Worm (Caenorhabditis elegans) whole organism, young adult: ENCODE measurements around the gene ceh-28.

Experiments
- B0035.1 ChIP-seq: sonication (generic microtip); optimal IDR thresholded peaks from 2 replicates; lab custom pipeline; 2016; ENCODE audit warnings: missing genetic modification characterization, mild to moderate bottlenecking, missing compliant biosample characterization, missing genotype, missing genetic modification reagents
- B0261.1 ChIP-seq: sonication (generic microtip); optimal IDR thresholded peaks from 2 replicates; lab custom pipeline; 2016; ENCODE audit warnings: mild to moderate bottlenecking, missing genetic modification characterization, moderate library complexity, missing compliant biosample characterization
- C06A6.2 ChIP-seq: fragments of 200-800 bp; sonication (Bioruptor generic); conservative IDR thresholded peaks from 2 replicates; pipeline ENCODE4 v1.3.6; 2022; ENCODE audit warnings: missing genetic modification characterization, missing compliant biosample characterization
- C17E4.6 ChIP-seq: fragments of 200-800 bp; sonication (Bioruptor generic); IDR thresholded peaks from 2 replicates; pipeline ENCODE4 v1.3.6; 2022; ENCODE audit warnings: missing genetic modification reagents, missing genetic modification characterization, missing compliant biosample characterization
- F49E8.2 ChIP-seq: sonication (generic microtip); optimal IDR thresholded peaks from 3 replicates; lab custom pipeline; 2017; ENCODE audit warnings: missing genetic modification characterization, mild to moderate bottlenecking, missing compliant biosample characterization, antibody characterized with exemption, moderate library complexity; ENCODE audit not compliant: insufficient read depth
- F52B5.7 ChIP-seq: sonication (generic microtip); optimal IDR thresholded peaks from 2 replicates; lab custom pipeline; 2016; ENCODE audit warnings: mild to moderate bottlenecking, missing genetic modification characterization, missing compliant biosample characterization
- F55B11.4 ChIP-seq: sonication (generic microtip); optimal IDR thresholded peaks from 2 replicates; lab custom pipeline; 2016; ENCODE audit warnings: missing compliant biosample characterization, missing genetic modification characterization, borderline replicate concordance; ENCODE audit not compliant: insufficient read depth
- F57C9.4 ChIP-seq: sonication (generic microtip); optimal IDR thresholded peaks from 2 replicates; lab custom pipeline; 2017; ENCODE audit warnings: mild to moderate bottlenecking, missing genetic modification characterization, missing compliant biosample characterization
- Y53F4B.3 ChIP-seq: fragments of 200-800 bp; sonication (Bioruptor generic); IDR thresholded peaks from 2 replicates; pipeline ENCODE4 v1.3.6; 2022; ENCODE audit warnings: missing genetic modification reagents, missing genetic modification characterization, missing compliant biosample characterization
- Y79H2A.3 ChIP-seq: fragments of 200-800 bp; sonication (Bioruptor generic); conservative IDR thresholded peaks from 2 replicates; pipeline ENCODE4 v1.3.6; 2022; ENCODE audit warnings: missing genetic modification reagents, missing genetic modification characterization, missing compliant biosample characterization
- akir-1 ChIP-seq: fragments of 200-800 bp; sonication (Bioruptor generic); optimal IDR thresholded peaks from 2 replicates; lab custom pipeline; 2018; ENCODE audit warnings: mild to moderate bottlenecking, missing genetic modification characterization, moderate library complexity, missing compliant biosample characterization
- aptf-2 ChIP-seq: fragments of 200-800 bp; sonication (Bioruptor generic); conservative IDR thresholded peaks from 2 replicates; pipeline ENCODE4 v1.3.6; 2022; ENCODE audit warnings: missing genetic modification reagents, missing genetic modification characterization, missing compliant biosample characterization
- attf-3 ChIP-seq: fragments of 200-800 bp; sonication (Bioruptor generic); conservative IDR thresholded peaks from 2 replicates; pipeline ENCODE4 v1.3.6; 2022; ENCODE audit warnings: missing genetic modification reagents, missing genetic modification characterization, missing compliant biosample characterization
- attf-5 ChIP-seq: fragments of 200-800 bp; sonication (Bioruptor generic); optimal IDR thresholded peaks from 2 replicates; lab custom pipeline; 2018; ENCODE audit warnings: mild to moderate bottlenecking, missing genetic modification characterization, missing compliant biosample characterization
- bed-1 ChIP-seq: fragments of 200-800 bp; sonication (Bioruptor generic); IDR thresholded peaks from 2 replicates; pipeline ENCODE4 v1.3.6; 2022; ENCODE audit warnings: missing genetic modification reagents, missing genetic modification characterization, missing compliant biosample characterization
- cebp-1 ChIP-seq, 2 experiments: fragments of 200-800 bp in 1 of 2; sonication (Bioruptor generic) in 1 of 2; sonication (generic microtip) in 1 of 2; IDR thresholded peaks in 1 of 2; optimal IDR thresholded peaks in 1 of 2; 2 replicates each; pipeline versions ENCODE4 v1.3.6 to Lab custom; 2017 to 2022; ENCODE audit warnings: missing compliant biosample characterization in 2 of 2, missing genetic modification characterization in 2 of 2, mild to moderate bottlenecking in 1 of 2, missing genetic modification reagents in 1 of 2, moderate library complexity in 1 of 2
- ceh-79 ChIP-seq: sonication (generic microtip); optimal IDR thresholded peaks from 2 replicates; lab custom pipeline; 2017; ENCODE audit warnings: mild to moderate bottlenecking, missing genetic modification characterization, missing compliant biosample characterization
- ceh-91 ChIP-seq: fragments of 200-800 bp; sonication (Bioruptor generic); IDR thresholded peaks from 2 replicates; pipeline ENCODE4 v1.3.6; 2022; ENCODE audit warnings: missing genetic modification reagents, missing genetic modification characterization, missing compliant biosample characterization
- dox-1 ChIP-seq: fragments of 200-800 bp; sonication (Bioruptor generic); IDR thresholded peaks from 2 replicates; pipeline ENCODE4 v1.3.6; 2022; ENCODE audit warnings: missing genetic modification reagents, missing genetic modification characterization, missing compliant biosample characterization
- him-1 ChIP-seq: sonication (generic microtip); optimal IDR thresholded peaks from 2 replicates; lab custom pipeline; 2016; ENCODE audit warnings: missing genotype, missing genetic modification reagents, missing genetic modification characterization, missing compliant biosample characterization
- hmg-20 ChIP-seq: fragments of 200-800 bp; sonication (Bioruptor generic); IDR thresholded peaks from 2 replicates; pipeline ENCODE4 v1.3.6; 2022; ENCODE audit warnings: missing genetic modification reagents, missing genetic modification characterization, missing compliant biosample characterization
- hsf-1 ChIP-seq: fragments of 200-800 bp; sonication (Bioruptor generic); IDR thresholded peaks from 2 replicates; pipeline ENCODE4 v1.3.6; 2022; ENCODE audit warnings: missing genetic modification reagents, missing genetic modification characterization, missing compliant biosample characterization
- let-526 ChIP-seq: fragments of 200-800 bp; sonication (Bioruptor generic); IDR thresholded peaks from 2 replicates; pipeline ENCODE4 v1.3.6; 2022; ENCODE audit warnings: missing genetic modification reagents, missing genetic modification characterization, missing compliant biosample characterization
- lsl-1 ChIP-seq: fragments of 200-800 bp; sonication (Bioruptor generic); optimal IDR thresholded peaks from 2 replicates; lab custom pipeline; 2018; ENCODE audit warnings: mild to moderate bottlenecking, missing genetic modification characterization, moderate library complexity, missing compliant biosample characterization
- madf-8 ChIP-seq: fragments of 200-800 bp; sonication (Bioruptor generic); conservative IDR thresholded peaks from 2 replicates; pipeline ENCODE4 v1.3.6; 2022; ENCODE audit warnings: missing genetic modification reagents, missing genetic modification characterization, missing compliant biosample characterization
- mcd-1 ChIP-seq: fragments of 200-800 bp; sonication (Bioruptor generic); IDR thresholded peaks from 2 replicates; pipeline ENCODE4 v1.3.6; 2022; ENCODE audit warnings: missing genetic modification reagents, missing genetic modification characterization, missing compliant biosample characterization
- mxl-1 ChIP-seq: sonication (generic microtip); optimal IDR thresholded peaks from 2 replicates; lab custom pipeline; 2016; ENCODE audit warnings: missing genetic modification characterization, missing compliant biosample characterization
- nfya-2 ChIP-seq: fragments of 200-800 bp; sonication (Bioruptor generic); IDR thresholded peaks from 2 replicates; pipeline ENCODE4 v1.3.6; 2022; ENCODE audit warnings: missing genetic modification reagents, missing genetic modification characterization, missing compliant biosample characterization
- nfyb-1 ChIP-seq: fragments of 200-800 bp; sonication (Bioruptor generic); IDR thresholded peaks from 2 replicates; pipeline ENCODE4 v1.3.6; 2022; ENCODE audit warnings: missing genetic modification reagents, missing genetic modification characterization, missing compliant biosample characterization
- pbrm-1 ChIP-seq: fragments of 200-800 bp; sonication (Bioruptor generic); IDR thresholded peaks from 2 replicates; pipeline ENCODE4 v1.3.6; 2022; ENCODE audit warnings: missing genetic modification reagents, missing genetic modification characterization, missing compliant biosample characterization
- rpc-1 ChIP-seq, 2 experiments: fragments of 150-350 bp in 1 of 2; sonication (generic microtip) in 1 of 2; optimal IDR thresholded peaks; 2 replicates each; lab custom pipeline; 2014 to 2018; ENCODE audit warnings: missing biosample characterization in 1 of 2, missing genetic modification characterization in 1 of 2, missing genetic modification reagents in 1 of 2, missing genotype in 1 of 2
- sdz-38 ChIP-seq: sonication (generic microtip); optimal IDR thresholded peaks from 2 replicates; lab custom pipeline; 2016; ENCODE audit warnings: missing genotype, missing genetic modification characterization, missing compliant biosample characterization
- snpc-1.3 ChIP-seq: sonication (generic microtip); optimal IDR thresholded peaks from 2 replicates; lab custom pipeline; 2017; ENCODE audit warnings: missing genetic modification characterization, mild to moderate bottlenecking, missing compliant biosample characterization, antibody characterized with exemption, moderate library complexity, missing genotype, missing genetic modification reagents; ENCODE audit not compliant: insufficient read depth
- snpc-3.4 ChIP-seq: sonication (generic microtip); optimal IDR thresholded peaks from 2 replicates; lab custom pipeline; 2017; ENCODE audit warnings: missing genetic modification characterization, mild to moderate bottlenecking, missing compliant biosample characterization, antibody characterized with exemption, moderate library complexity, missing genotype, missing genetic modification reagents
- sptf-2 ChIP-seq: fragments of 200-800 bp; sonication (Bioruptor generic); optimal IDR thresholded peaks from 2 replicates; lab custom pipeline; 2018; ENCODE audit warnings: mild to moderate bottlenecking, missing genetic modification characterization, missing compliant biosample characterization
- unc-130 ChIP-seq: sonication (generic microtip); optimal IDR thresholded peaks from 2 replicates; lab custom pipeline; 2016; ENCODE audit warnings: missing genetic modification reagents, missing genetic modification characterization, missing compliant biosample characterization
- zim-3 ChIP-seq: sonication (generic microtip); optimal IDR thresholded peaks from 2 replicates; lab custom pipeline; 2017; ENCODE audit warnings: mild to moderate bottlenecking, missing genetic modification characterization, moderate library complexity, missing compliant biosample characterization
- ztf-22 ChIP-seq: fragments of 200-800 bp; sonication (Bioruptor generic); optimal IDR thresholded peaks from 2 replicates; lab custom pipeline; 2018; ENCODE audit warnings: mild to moderate bottlenecking, missing genetic modification characterization, moderate library complexity, missing compliant biosample characterization
- ztf-26 ChIP-seq: sonication (generic microtip); optimal IDR thresholded peaks from 2 replicates; lab custom pipeline; 2017; ENCODE audit warnings: missing genetic modification characterization, missing compliant biosample characterization
- ztf-6 ChIP-seq: fragments of 200-800 bp; sonication (Bioruptor generic); IDR thresholded peaks from 2 replicates; pipeline ENCODE4 v1.3.6; 2022; ENCODE audit warnings: missing genetic modification reagents, missing genetic modification characterization, missing compliant biosample characterization

ceh-28 gene

ce11 chrX:13121104-13121503 lies 46.6 kb downstream of the ceh-28 start (continued):
- TF ChIP-seq him-1, result peak; percentile 37
- no peak for TF ChIP-seq ceh-91
- peak; percentile 76 for TF ChIP-seq cebp-1 (GFP tag; IDR thresholded peaks at IDR 0.05; lab: Robert Waterston, UW)
- TF ChIP-seq cebp-1 (tag; optimal IDR thresholded peaks at IDR 0.05; lab: Kevin White, UChicago), result no peak
- TF ChIP-seq Y79H2A.3, result 0 out of 2 replicates have a peak, but pooled peaks have one; percentile 70
- peak; percentile 75 for TF ChIP-seq snpc-3.4 (tag; lab: Kevin White, UChicago)
- TF ChIP-seq ztf-6 (GFP tag; lab: Robert Waterston, UW), result peak; percentile 80; the same call in 1 of the 2 replicates
- peak; percentile 47 for TF ChIP-seq akir-1 (GFP tag; lab: Kevin White, UChicago)
- no peak for TF ChIP-seq nfya-2 (GFP tag; lab: Robert Waterston, UW)
- peak; percentile 86 for TF ChIP-seq zim-3
- TF ChIP-seq F49E8.2 (tag; lab: Kevin White, UChicago), result peak; percentile 33
- peak; percentile 56; the same call in 1 of the 2 replicates for TF ChIP-seq let-526 (GFP tag; lab: Robert Waterston, UW)
- TF ChIP-seq mxl-1, result peak; percentile 21
- peak; percentile 41 for TF ChIP-seq unc-130 (GFP tag; lab: Kevin White, UChicago)
- TF ChIP-seq attf-5, result peak; percentile 75
- TF ChIP-seq sdz-38 (tag; lab: Kevin White, UChicago), result no peak
- TF ChIP-seq B0035.1 (tag; lab: Kevin White, UChicago), result no peak
- 0 out of 2 replicates have a peak, but pooled peaks have one; percentile 23 for TF ChIP-seq hsf-1 (GFP tag; lab: Robert Waterston, UW)
- no peak for TF ChIP-seq bed-1
- TF ChIP-seq attf-3 (GFP tag; lab: Robert Waterston, UW), result peak; percentile 56; the same call in 1 of the 2 replicates
- no peak; the same call in 1 of the 2 replicates for TF ChIP-seq C06A6.2 (GFP tag; lab: Robert Waterston, UW)
- TF ChIP-seq rpc-1 (optimal IDR thresholded peaks at IDR 0.05; lab: Kevin White, UChicago), result peak; percentile 82
- peak; percentile 87 for TF ChIP-seq rpc-1 (tag; optimal IDR thresholded peaks at IDR 0.05; lab: Kevin White, UChicago)
- no peak for TF ChIP-seq lsl-1 (GFP tag; lab: Kevin White, UChicago)
- TF ChIP-seq hmg-20 (GFP tag; lab: Robert Waterston, UW), result peak; percentile 69; the same call in 1 of the 2 replicates
- no peak for TF ChIP-seq F55B11.4 (tag; lab: Kevin White, UChicago)
- peak; percentile 38 for TF ChIP-seq ztf-22 (GFP tag; lab: Kevin White, UChicago)
- TF ChIP-seq snpc-1.3, result peak; percentile 92
- TF ChIP-seq F52B5.7 (tag; lab: Kevin White, UChicago), result peak; percentile 77
- no peak for TF ChIP-seq C17E4.6 (GFP tag; lab: Robert Waterston, UW)
- TF ChIP-seq madf-8, result no peak
- no peak for TF ChIP-seq dox-1 (GFP tag; lab: Robert Waterston, UW)
- TF ChIP-seq pbrm-1 (GFP tag; lab: Robert Waterston, UW), result peak; percentile 95
- peak; percentile 54 for TF ChIP-seq sptf-2 (GFP tag; lab: Kevin White, UChicago)
- no peak; the same call in 1 of the 2 replicates for TF ChIP-seq nfyb-1 (GFP tag; lab: Robert Waterston, UW)

ce11 chrX:13122191-13122590 lies 47.7 kb downstream of the ceh-28 start, which contains the start of gene snx-17:
Gene snx-17, minus strand, starts transcription at chrX:13122291.
- TF ChIP-seq mcd-1 (GFP tag; lab: Robert Waterston, UW) (no peak), sdz-38 (tag; lab: Kevin White, UChicago) (no peak), ztf-26 (tag; lab: Kevin White, UChicago) (no peak), attf-5 (no peak), ceh-79 (tag; lab: Kevin White, UChicago) (no peak), F57C9.4 (tag; lab: Kevin White, UChicago) (no peak), Y53F4B.3 (GFP tag; lab: Robert Waterston, UW) (no peak), aptf-2 (GFP tag; lab: Robert Waterston, UW) (no peak), cebp-1 (GFP tag; IDR thresholded peaks at IDR 0.05; lab: Robert Waterston, UW) (no peak), cebp-1 (tag; optimal IDR thresholded peaks at IDR 0.05; lab: Kevin White, UChicago) (no peak), ztf-6 (GFP tag; lab: Robert Waterston, UW) (no peak), B0261.1 (tag; lab: Kevin White, UChicago) (no peak)
